Worm (Caenorhabditis elegans) whole organism, L1 larva: ENCODE data around the gene C07A4.3.

ENCODE experiments used
- alr-1 ChIP-seq: fragments of 200-800 bp; sonication (Bioruptor generic); optimal IDR thresholded peaks from 2 replicates; lab custom pipeline; 2018; ENCODE audit warnings: borderline replicate concordance, mild to moderate bottlenecking, missing genetic modification characterization, missing compliant biosample characterization
- dpl-1 ChIP-seq, 3 experiments: fragments of 150-350 bp in 2 of 3; sonication (generic microtip) in 1 of 3; optimal IDR thresholded peaks; 2 replicates each; lab custom pipeline; 2014 to 2017; ENCODE audit warnings: missing biosample characterization in 3 of 3, missing genetic modification characterization in 3 of 3, missing genetic modification reagents in 3 of 3
- elt-2 ChIP-seq: sonication (generic microtip); optimal IDR thresholded peaks from 2 replicates; lab custom pipeline; 2016; ENCODE audit warnings: missing genetic modification characterization, mild to moderate bottlenecking, inconsistent platforms, missing compliant biosample characterization, missing genetic modification reagents
- lin-15B ChIP-seq: fragments of 150-350 bp; sonication (generic microtip); optimal IDR thresholded peaks from 3 replicates; lab custom pipeline; 2014; ENCODE audit warnings: missing biosample characterization, missing genetic modification characterization
- nhr-237 ChIP-seq: fragments of 150-350 bp; optimal IDR thresholded peaks from 2 replicates; lab custom pipeline; 2014; ENCODE audit warnings: missing biosample characterization, missing genetic modification characterization
- nhr-76 ChIP-seq: sonication (generic microtip); optimal IDR thresholded peaks from 2 replicates; lab custom pipeline; 2017; ENCODE audit warnings: missing biosample characterization, missing genetic modification characterization
- pag-3 ChIP-seq: sonication (generic microtip); optimal IDR thresholded peaks from 2 replicates; lab custom pipeline; 2017; ENCODE audit warnings: missing genetic modification characterization, mild to moderate bottlenecking, missing compliant biosample characterization, antibody characterized with exemption, borderline replicate concordance; ENCODE audit not compliant: insufficient read depth
- snpc-4 ChIP-seq: fragments of 150-350 bp; optimal IDR thresholded peaks from 2 replicates; lab custom pipeline; 2014; ENCODE audit warnings: missing biosample characterization, missing genetic modification characterization

DNA sequence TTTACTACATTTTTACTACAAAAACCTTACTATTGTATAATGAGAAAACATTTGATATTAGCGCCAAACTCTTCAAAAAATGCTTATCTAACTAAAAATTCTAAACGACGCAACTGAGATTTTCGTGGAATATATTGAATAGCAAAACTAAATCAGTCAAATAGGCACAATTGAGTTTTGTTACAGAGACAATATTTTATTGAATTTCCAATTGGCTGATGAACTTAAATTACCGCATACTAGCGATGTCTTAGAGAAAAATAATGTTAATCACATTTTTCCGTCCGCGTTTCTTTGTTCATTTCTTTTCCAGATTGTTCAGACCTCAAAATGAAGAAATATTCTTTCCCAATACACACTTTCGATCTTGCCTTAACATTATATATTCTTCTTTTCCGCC is 12.3 kb upstream of the C07A4.3 start:
- TF ChIP-seq nhr-76 (tag; lab: Kevin White, UChicago) (no peak), snpc-4 (no peak), lin-15B (no peak), nhr-237 (no peak), pag-3 (tag; lab: Kevin White, UChicago) (no peak), dpl-1 (GFP tag; optimal IDR thresholded peaks at IDR 0.05; lab: Kevin White, UChicago) (no peak), alr-1 (tag; lab: Kevin White, UChicago) (no peak), elt-2 (tag; lab: Kevin White, UChicago) (no peak)
